Worm (Caenorhabditis elegans) whole organism, young adult: ENCODE results near the gene Y53F4B.7.
"Not testable (repeated sequence)": the region's sequence is repeated elsewhere in the genome, so short reads cannot be mapped to it uniquely, and the experiment has no call there.

ENCODE experiments used
- B0261.1 ChIP-seq: sonication (generic microtip); optimal IDR thresholded peaks from 2 replicates; lab custom pipeline; 2016; ENCODE audit warnings: mild to moderate bottlenecking, missing genetic modification characterization, moderate library complexity, missing compliant biosample characterization
- C06A6.2 ChIP-seq: fragments of 200-800 bp; sonication (Bioruptor generic); conservative IDR thresholded peaks from 2 replicates; pipeline ENCODE4 v1.3.6; 2022; ENCODE audit warnings: missing genetic modification characterization, missing compliant biosample characterization
- F49E8.2 ChIP-seq: sonication (generic microtip); optimal IDR thresholded peaks from 3 replicates; lab custom pipeline; 2017; ENCODE audit warnings: missing genetic modification characterization, mild to moderate bottlenecking, missing compliant biosample characterization, antibody characterized with exemption, moderate library complexity; ENCODE audit not compliant: insufficient read depth
- F55B11.4 ChIP-seq: sonication (generic microtip); optimal IDR thresholded peaks from 2 replicates; lab custom pipeline; 2016; ENCODE audit warnings: missing compliant biosample characterization, missing genetic modification characterization, borderline replicate concordance; ENCODE audit not compliant: insufficient read depth
- T07F8.4 ChIP-seq: sonication (generic microtip); optimal IDR thresholded peaks from 2 replicates; lab custom pipeline; 2016; ENCODE audit warnings: mild to moderate bottlenecking, missing genetic modification characterization, moderate library complexity, missing compliant biosample characterization
- T26A5.8 ChIP-seq: sonication (generic microtip); optimal IDR thresholded peaks from 2 replicates; lab custom pipeline; 2016; ENCODE audit warnings: missing genetic modification characterization, missing compliant biosample characterization
- Y53F4B.3 ChIP-seq: fragments of 200-800 bp; sonication (Bioruptor generic); IDR thresholded peaks from 2 replicates; pipeline ENCODE4 v1.3.6; 2022; ENCODE audit warnings: missing genetic modification reagents, missing genetic modification characterization, missing compliant biosample characterization
- Y79H2A.3 ChIP-seq: fragments of 200-800 bp; sonication (Bioruptor generic); conservative IDR thresholded peaks from 2 replicates; pipeline ENCODE4 v1.3.6; 2022; ENCODE audit warnings: missing genetic modification reagents, missing genetic modification characterization, missing compliant biosample characterization
- akir-1 ChIP-seq: fragments of 200-800 bp; sonication (Bioruptor generic); optimal IDR thresholded peaks from 2 replicates; lab custom pipeline; 2018; ENCODE audit warnings: mild to moderate bottlenecking, missing genetic modification characterization, moderate library complexity, missing compliant biosample characterization
- athp-1 ChIP-seq: sonication (generic microtip); optimal IDR thresholded peaks from 2 replicates; lab custom pipeline; 2017; ENCODE audit warnings: mild to moderate bottlenecking, missing genetic modification characterization, missing compliant biosample characterization
- ceh-40 ChIP-seq: fragments of 200-800 bp; sonication (Bioruptor generic); IDR thresholded peaks from 2 replicates; pipeline ENCODE4 v1.3.6; 2022; ENCODE audit warnings: missing genetic modification characterization, missing compliant biosample characterization
- ceh-79 ChIP-seq: sonication (generic microtip); optimal IDR thresholded peaks from 2 replicates; lab custom pipeline; 2017; ENCODE audit warnings: mild to moderate bottlenecking, missing genetic modification characterization, missing compliant biosample characterization
- dox-1 ChIP-seq: fragments of 200-800 bp; sonication (Bioruptor generic); IDR thresholded peaks from 2 replicates; pipeline ENCODE4 v1.3.6; 2022; ENCODE audit warnings: missing genetic modification reagents, missing genetic modification characterization, missing compliant biosample characterization
- fkh-3 ChIP-seq: sonication (generic microtip); optimal IDR thresholded peaks from 2 replicates; lab custom pipeline; 2016; ENCODE audit warnings: mild to moderate bottlenecking, missing genetic modification characterization, missing compliant biosample characterization
- lin-26 ChIP-seq: fragments of 200-800 bp; sonication (Bioruptor generic); IDR thresholded peaks from 2 replicates; pipeline ENCODE4 v1.3.6; 2022; ENCODE audit warnings: missing genetic modification reagents, missing genetic modification characterization, missing compliant biosample characterization
- lin-35 ChIP-seq, 3 experiments: fragments of 150-350 bp in 2 of 3; sonication (generic microtip) in 1 of 3; optimal IDR thresholded peaks; 2 replicates each; lab custom pipeline; 2014 to 2018; ENCODE audit warnings: missing biosample characterization in 3 of 3, missing genetic modification characterization in 3 of 3, missing genetic modification reagents in 3 of 3
- lin-54 ChIP-seq: fragments of 200-800 bp; sonication (Bioruptor generic); optimal IDR thresholded peaks from 2 replicates; lab custom pipeline; 2018; ENCODE audit warnings: mild to moderate bottlenecking, missing genetic modification characterization, missing compliant biosample characterization
- lsl-1 ChIP-seq: fragments of 200-800 bp; sonication (Bioruptor generic); optimal IDR thresholded peaks from 2 replicates; lab custom pipeline; 2018; ENCODE audit warnings: mild to moderate bottlenecking, missing genetic modification characterization, moderate library complexity, missing compliant biosample characterization
- mel-28 ChIP-seq: sonication (generic microtip); optimal IDR thresholded peaks from 2 replicates; lab custom pipeline; 2016; ENCODE audit warnings: borderline replicate concordance, mild to moderate bottlenecking, missing genetic modification characterization, missing compliant biosample characterization
- nfya-1 ChIP-seq: sonication (generic microtip); optimal IDR thresholded peaks from 2 replicates; lab custom pipeline; 2017; ENCODE audit warnings: antibody characterized with exemption, missing compliant biosample characterization, missing genetic modification characterization, borderline replicate concordance; ENCODE audit not compliant: insufficient read depth
- nhr-80 ChIP-seq: sonication (generic microtip); optimal IDR thresholded peaks from 2 replicates; lab custom pipeline; 2016; ENCODE audit warnings: missing genetic modification characterization, missing compliant biosample characterization
- sea-2 ChIP-seq: fragments of 200-800 bp; sonication (Bioruptor generic); IDR thresholded peaks from 2 replicates; pipeline ENCODE4 v1.3.6; 2022; ENCODE audit warnings: missing genetic modification characterization, missing compliant biosample characterization
- snpc-4 ChIP-seq, 5 experiments: fragments of 150-350 bp in 1 of 5; sonication (generic microtip) in 4 of 5; optimal IDR thresholded peaks; 2 replicates each; lab custom pipeline; 2014 to 2018; ENCODE audit warnings: missing genetic modification characterization in 5 of 5, missing biosample characterization in 3 of 5, antibody characterized with exemption in 2 of 5, mild to moderate bottlenecking in 2 of 5, missing compliant biosample characterization in 2 of 5, missing genotype in 2 of 5, moderate library complexity in 2 of 5, missing genetic modification reagents in 1 of 5
- tbx-9 ChIP-seq: sonication (generic microtip); optimal IDR thresholded peaks from 2 replicates; lab custom pipeline; 2016; ENCODE audit warnings: borderline replicate concordance, missing genetic modification characterization, inconsistent platforms, missing compliant biosample characterization
- unc-130 ChIP-seq: sonication (generic microtip); optimal IDR thresholded peaks from 2 replicates; lab custom pipeline; 2016; ENCODE audit warnings: missing genetic modification reagents, missing genetic modification characterization, missing compliant biosample characterization
- zfh-2 ChIP-seq: fragments of 200-800 bp; sonication (Bioruptor generic); conservative IDR thresholded peaks from 2 replicates; pipeline ENCODE4 v1.3.6; 2022; ENCODE audit warnings: missing genetic modification reagents, missing genetic modification characterization, missing compliant biosample characterization
- ztf-25 ChIP-seq: fragments of 200-800 bp; sonication (Bioruptor generic); IDR thresholded peaks from 2 replicates; pipeline ENCODE4 v1.3.6; 2022; ENCODE audit warnings: missing genetic modification reagents, missing genetic modification characterization, missing compliant biosample characterization
- ztf-26 ChIP-seq: sonication (generic microtip); optimal IDR thresholded peaks from 2 replicates; lab custom pipeline; 2017; ENCODE audit warnings: missing genetic modification characterization, missing compliant biosample characterization
- ztf-3 ChIP-seq: fragments of 200-800 bp; sonication (Bioruptor generic); optimal IDR thresholded peaks from 2 replicates; lab custom pipeline; 2018; ENCODE audit warnings: mild to moderate bottlenecking, missing genetic modification characterization, missing compliant biosample characterization

The Y53F4B.7 gene

DNA sequence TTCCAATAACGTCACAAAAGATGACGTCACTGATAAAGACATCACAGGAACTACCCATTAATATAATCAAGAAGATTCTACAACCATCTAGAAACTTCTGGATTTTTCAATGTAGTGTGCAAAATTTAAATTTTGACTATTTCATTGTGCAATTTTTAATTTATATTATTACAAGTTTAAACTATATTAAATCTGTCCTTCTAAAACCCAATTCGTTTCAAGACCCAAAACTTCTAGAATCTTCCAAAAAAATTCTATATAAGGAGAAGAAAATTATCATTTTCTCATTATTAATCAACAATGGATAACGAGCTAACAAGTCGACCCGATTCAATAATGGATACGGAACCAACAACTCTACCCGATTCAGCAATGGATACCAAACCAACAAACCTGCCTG, at the start of gene Y53F4B.7:
Gene Y53F4B.7, plus strand, starts transcription at position 301 of the 400 bp plus-strand sequence.
- TF ChIP-seq C06A6.2; ztf-25; lsl-1 (GFP tag; lab: Kevin White, UChicago): not testable (repeated sequence)

DNA sequence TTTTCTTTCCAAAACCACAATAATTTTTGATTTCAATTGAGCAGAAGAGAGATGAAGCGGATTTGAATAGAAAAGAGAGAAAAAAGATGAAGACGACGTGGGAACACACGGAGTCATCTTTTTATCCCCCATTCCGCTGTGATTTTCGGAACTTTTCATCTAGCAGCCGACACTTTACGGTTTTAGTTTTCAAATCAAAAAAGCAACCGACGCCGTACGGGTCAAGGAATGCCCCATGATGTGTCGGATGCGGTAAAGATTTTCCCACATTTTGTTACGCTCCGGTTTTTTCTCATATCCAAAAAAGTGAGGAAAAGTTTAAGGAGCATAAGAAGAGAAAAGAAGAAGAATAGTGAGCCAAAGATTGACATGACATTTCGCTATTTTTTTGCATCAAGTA, 47.2 kb upstream of the Y53F4B.7 start:
- TF ChIP-seq snpc-4 (GFP tag; optimal IDR thresholded peaks at IDR 0.05; lab: Kevin White, UChicago) (peak; percentile 50), snpc-4 (tag; optimal IDR thresholded peaks at IDR 0.05; lab: Kevin White, UChicago) (peak; percentile 56 to 79 (median 68)), tbx-9 (tag; lab: Kevin White, UChicago) (no peak)

DNA sequence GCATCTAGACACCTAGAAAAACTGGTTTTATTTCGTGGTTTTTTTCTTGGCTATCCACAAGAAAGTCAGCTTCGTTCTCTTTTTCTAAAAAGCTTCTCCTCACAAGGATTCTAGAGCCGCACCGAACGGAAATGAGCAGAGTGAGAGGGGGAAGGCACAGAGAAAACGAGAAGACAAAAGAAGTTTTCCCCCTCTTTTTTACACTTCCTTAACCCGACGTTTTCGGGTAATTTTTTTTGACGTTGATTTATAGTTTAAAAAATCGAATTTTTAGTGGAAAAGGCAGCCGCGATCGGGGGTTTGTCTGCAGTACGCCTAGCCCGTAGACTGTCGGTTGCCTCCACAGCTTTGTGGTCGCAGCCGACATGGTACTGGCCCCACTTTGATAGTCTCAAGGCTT, 46.2 kb upstream of the Y53F4B.7 start:
- 0 out of 2 replicates have a peak, but pooled peaks have one; percentile 20 for TF ChIP-seq zfh-2
- TF ChIP-seq F55B11.4 (tag; lab: Kevin White, UChicago) = no peak
- no peak for TF ChIP-seq Y53F4B.3 (GFP tag; lab: Robert Waterston, UW)
- TF ChIP-seq lin-35 (GFP tag; optimal IDR thresholded peaks at IDR 0.05; lab: Kevin White, UChicago) = no peak

DNA sequence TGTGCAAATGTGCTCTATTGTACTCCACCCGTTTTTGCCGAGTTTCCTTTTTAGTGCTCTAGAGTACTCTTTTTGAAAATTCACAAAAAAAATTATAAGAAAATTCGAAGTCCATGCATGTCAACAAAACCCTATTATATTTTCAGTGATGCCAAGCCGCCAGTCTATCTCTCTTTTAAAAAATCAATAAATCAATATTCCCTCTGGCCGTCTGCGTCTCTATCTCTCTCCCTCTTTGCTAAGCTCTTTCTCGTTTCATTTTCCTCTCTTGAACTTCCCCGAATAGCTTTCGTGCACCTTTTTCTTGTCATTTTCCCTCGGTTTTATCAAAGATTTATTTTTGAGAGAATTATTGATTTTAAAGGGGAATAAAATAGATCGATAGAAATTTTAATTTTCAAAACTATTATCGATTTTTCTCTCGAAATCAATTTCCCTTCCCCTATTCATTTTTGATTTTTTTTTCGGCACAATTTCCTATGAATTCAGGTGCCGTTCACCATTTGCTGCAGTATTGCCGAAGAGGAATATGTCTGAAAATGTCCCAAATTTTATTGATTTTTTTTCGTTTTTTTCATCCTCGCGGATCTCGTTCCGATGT, 40.1 kb upstream of the Y53F4B.7 start:
- no peak for TF ChIP-seq T07F8.4 (tag; lab: Kevin White, UChicago)
- TF ChIP-seq athp-1 (tag; lab: Kevin White, UChicago) = no peak
- no peak for TF ChIP-seq fkh-3 (tag; lab: Kevin White, UChicago)
- TF ChIP-seq nfya-1 (tag; lab: Kevin White, UChicago) = no peak
- no peak for TF ChIP-seq T26A5.8 (tag; lab: Kevin White, UChicago)
- no peak for TF ChIP-seq unc-130 (GFP tag; lab: Kevin White, UChicago)
- TF ChIP-seq ceh-79 (tag; lab: Kevin White, UChicago) = no peak
- TF ChIP-seq ceh-40 (GFP tag; lab: Robert Waterston, UW) = no peak
- TF ChIP-seq F49E8.2 = no peak
- no peak for TF ChIP-seq lin-54 (GFP tag; lab: Kevin White, UChicago)
- no peak for TF ChIP-seq lin-35 (GFP tag; optimal IDR thresholded peaks at IDR 0.05; lab: Kevin White, UChicago)

DNA sequence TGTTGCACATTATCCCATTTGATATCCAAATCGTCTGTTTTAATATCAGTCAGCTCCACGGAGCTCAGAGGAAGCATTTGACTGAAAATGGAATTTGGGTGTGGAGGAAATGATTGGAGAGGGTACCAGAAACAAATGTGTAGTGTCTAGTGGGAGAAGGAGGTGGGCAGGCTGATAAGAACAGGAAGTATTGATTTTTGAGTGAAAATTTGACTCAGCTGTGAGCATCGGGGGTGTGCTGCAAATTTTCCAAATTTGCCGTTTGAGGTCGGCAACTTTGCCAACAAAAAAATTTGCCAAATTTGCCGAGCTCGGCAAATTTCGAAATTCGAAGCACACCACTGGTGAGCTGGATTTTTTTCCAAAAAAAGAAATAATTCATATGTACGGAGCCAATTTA, 34.6 kb upstream of the Y53F4B.7 start, which contains the start of gene Y53F4B.1:
Gene Y53F4B.1, minus strand, starts transcription at position 101 of the 400 bp plus-strand sequence.
- TF ChIP-seq B0261.1 (tag; lab: Kevin White, UChicago) (no peak), ztf-26 (tag; lab: Kevin White, UChicago) (no peak), mel-28 (tag; lab: Kevin White, UChicago) (no peak), lin-26 (GFP tag; lab: Robert Waterston, UW) (no peak), ztf-25 (no peak), Y79H2A.3 (GFP tag; lab: Robert Waterston, UW) (no peak), akir-1 (GFP tag; lab: Kevin White, UChicago) (no peak), dox-1 (GFP tag; lab: Robert Waterston, UW) (no peak), sea-2 (GFP tag; lab: Robert Waterston, UW) (no peak), ztf-3 (GFP tag; lab: Kevin White, UChicago) (no peak)

DNA sequence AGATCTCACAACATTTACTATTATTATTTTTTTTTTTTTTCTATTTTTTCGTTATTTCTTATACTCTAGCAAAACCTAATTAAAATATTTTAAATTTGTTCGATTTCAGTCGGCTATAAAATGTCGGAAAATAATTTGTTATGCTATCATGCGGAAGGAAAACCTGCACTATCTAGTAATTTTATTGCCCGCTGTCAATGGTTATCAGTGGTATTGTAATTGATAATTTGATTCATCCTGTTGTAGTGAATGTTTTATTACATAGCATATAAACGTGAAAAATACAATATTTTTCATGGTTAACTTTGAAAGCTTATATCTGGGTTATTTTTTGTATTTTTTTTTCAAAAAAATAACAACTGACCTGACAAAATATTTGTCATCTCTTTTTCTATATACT, 33.4 kb upstream of the Y53F4B.7 start:
- TF ChIP-seq fkh-3 (tag; lab: Kevin White, UChicago) = no peak
- peak; percentile 31 for TF ChIP-seq nhr-80 (tag; lab: Kevin White, UChicago)
